Fruit fly (Drosophila melanogaster) whole organism, embryonic: ENCODE results near the gene CG10341.

Experiments used
- Bdp1 ChIP-seq: fragments of 200-800 bp; sonication (Bioruptor generic); optimal IDR thresholded peaks from 3 replicates; lab custom pipeline; 2016; ENCODE audit warnings: missing biosample characterization, missing genetic modification characterization
- BtbVII ChIP-seq: fragments of 200-800 bp; sonication (Bioruptor generic); optimal IDR thresholded peaks from 3 replicates; lab custom pipeline; 2017; ENCODE audit warnings: missing biosample characterization, mild to moderate bottlenecking, missing genetic modification characterization
- CG10565 ChIP-seq: fragments of 200-800 bp; sonication (Bioruptor generic); optimal IDR thresholded peaks from 3 replicates; lab custom pipeline; 2016; ENCODE audit warnings: missing biosample characterization, mild to moderate bottlenecking, missing genetic modification characterization
- CG11695 ChIP-seq: fragments of 200-800 bp; sonication (Bioruptor generic); IDR thresholded peaks from 3 replicates; pipeline ENCODE4 v1.3.6; 2022; ENCODE audit warnings: missing biosample characterization, missing genetic modification characterization
- CG16813 ChIP-seq: fragments of 200-800 bp; sonication (Bioruptor generic); IDR thresholded peaks from 3 replicates; pipeline ENCODE4 v1.3.6; 2022; ENCODE audit warnings: missing biosample characterization, missing genetic modification characterization; ENCODE audit not compliant: partially characterized antibody
- CG17359 ChIP-seq: fragments of 200-800 bp; sonication (Bioruptor generic); optimal IDR thresholded peaks from 3 replicates; lab custom pipeline; 2018; ENCODE audit warnings: missing biosample characterization, mild to moderate bottlenecking, missing genetic modification characterization, moderate library complexity
- CG17912 ChIP-seq: fragments of 200-800 bp; sonication (Bioruptor generic); optimal IDR thresholded peaks from 2 replicates; lab custom pipeline; 2018; ENCODE audit warnings: missing biosample characterization, mild to moderate bottlenecking, missing genetic modification characterization
- CG1792 ChIP-seq: fragments of 200-800 bp; sonication (Bioruptor generic); optimal IDR thresholded peaks from 2 replicates; lab custom pipeline; 2016; ENCODE audit warnings: missing biosample characterization, missing genetic modification characterization
- CG2116 ChIP-seq: fragments of 200-800 bp; sonication (Bioruptor generic); optimal IDR thresholded peaks from 3 replicates; lab custom pipeline; 2018; ENCODE audit warnings: missing biosample characterization, mild to moderate bottlenecking, missing genetic modification characterization
- CG2678 ChIP-seq: fragments of 200-800 bp; sonication (Bioruptor generic); optimal IDR thresholded peaks from 3 replicates; lab custom pipeline; 2019; ENCODE audit warnings: missing biosample characterization, mild to moderate bottlenecking, missing genetic modification characterization, moderate library complexity
- CG34224 ChIP-seq: fragments of 200-800 bp; sonication (Bioruptor generic); IDR thresholded peaks from 3 replicates; pipeline ENCODE4 v1.3.6; 2022; ENCODE audit warnings: missing biosample characterization, missing genetic modification characterization; ENCODE audit not compliant: partially characterized antibody
- CG4404 ChIP-seq: fragments of 200-800 bp; sonication (Bioruptor generic); IDR thresholded peaks from 2 replicates; pipeline ENCODE4 v1.3.6; 2022; ENCODE audit warnings: missing biosample characterization, missing genetic modification characterization
- CG4707 ChIP-seq: fragments of 200-800 bp; sonication (Bioruptor generic); optimal IDR thresholded peaks from 2 replicates; lab custom pipeline; 2018; ENCODE audit warnings: missing biosample characterization, mild to moderate bottlenecking, missing genetic modification characterization, moderate library complexity
- CG6791 ChIP-seq: fragments of 200-800 bp; sonication (Bioruptor generic); IDR thresholded peaks from 3 replicates; pipeline ENCODE4 v1.3.6; 2022; ENCODE audit warnings: missing biosample characterization, missing genetic modification characterization; ENCODE audit not compliant: partially characterized antibody
- CG6854 ChIP-seq: fragments of 200-800 bp; sonication (Bioruptor generic); optimal IDR thresholded peaks from 3 replicates; lab custom pipeline; 2017; ENCODE audit warnings: missing biosample characterization, mild to moderate bottlenecking, missing genetic modification characterization
- CG7556 ChIP-seq: fragments of 200-800 bp; sonication (Bioruptor generic); optimal IDR thresholded peaks from 2 replicates; lab custom pipeline; 2017; ENCODE audit warnings: missing biosample characterization, mild to moderate bottlenecking, missing genetic modification characterization
- CG8478 ChIP-seq: fragments of >200 bp; optimal IDR thresholded peaks from 2 replicates; lab custom pipeline; 2018
- CG9876 ChIP-seq: fragments of 200-800 bp; sonication (Bioruptor generic); optimal IDR thresholded peaks from 2 replicates; lab custom pipeline; 2016; ENCODE audit warnings: missing biosample characterization, missing genetic modification characterization
- CkIIα-i1 ChIP-seq: fragments of 200-800 bp; sonication (Bioruptor generic); IDR thresholded peaks from 2 replicates; pipeline ENCODE4 v1.3.6; 2022; ENCODE audit warnings: missing biosample characterization, missing genetic modification characterization
- D ChIP-seq, 2 experiments: fragments of 200-800 bp in 1 of 2; fragments of >200 bp in 1 of 2; sonication (Bioruptor generic) in 1 of 2; optimal IDR thresholded peaks; 2 replicates in 1 of 2; 3 replicates in 1 of 2; lab custom pipeline; 2017; ENCODE audit warnings: mild to moderate bottlenecking in 1 of 2, missing biosample characterization in 1 of 2, missing genetic modification characterization in 1 of 2, missing genetic modification reagents in 1 of 2
- Dp ChIP-seq: fragments of 200-800 bp; sonication (Bioruptor generic); optimal IDR thresholded peaks from 2 replicates; lab custom pipeline; 2018; ENCODE audit warnings: missing biosample characterization, mild to moderate bottlenecking, missing genetic modification characterization, moderate library complexity
- Elba2 ChIP-seq: fragments of 200-800 bp; sonication (Bioruptor generic); optimal IDR thresholded peaks from 3 replicates; lab custom pipeline; 2016; ENCODE audit warnings: missing biosample characterization, missing genetic modification characterization
- HmgD ChIP-seq: fragments of 200-800 bp; sonication (Bioruptor generic); optimal IDR thresholded peaks from 3 replicates; lab custom pipeline; 2016; ENCODE audit warnings: missing biosample characterization, missing genetic modification characterization
- Meics ChIP-seq: fragments of 200-800 bp; sonication (Bioruptor generic); optimal IDR thresholded peaks from 2 replicates; lab custom pipeline; 2017; ENCODE audit warnings: missing biosample characterization, mild to moderate bottlenecking, missing genetic modification characterization
- Neu2 ChIP-seq: fragments of 200-800 bp; sonication (Bioruptor generic); optimal IDR thresholded peaks from 3 replicates; lab custom pipeline; 2016; ENCODE audit warnings: missing biosample characterization, missing genetic modification characterization, borderline replicate concordance
- Nf-YB ChIP-seq: fragments of 200-800 bp; sonication (Bioruptor generic); optimal IDR thresholded peaks from 3 replicates; lab custom pipeline; 2019; ENCODE audit warnings: missing biosample characterization, mild to moderate bottlenecking, missing genetic modification characterization, moderate library complexity
- Pdp1 ChIP-seq, 2 experiments: fragments of 200-800 bp; sonication (Bioruptor generic); optimal IDR thresholded peaks; 3 replicates each; lab custom pipeline; 2016; ENCODE audit warnings: missing biosample characterization in 2 of 2, missing genetic modification characterization in 2 of 2, mild to moderate bottlenecking in 1 of 2, moderate library complexity in 1 of 2
- Sin3A ChIP-seq: fragments of >200 bp; optimal IDR thresholded peaks from 2 replicates; lab custom pipeline; 2018
- Usf ChIP-seq: fragments of 200-800 bp; sonication (Bioruptor generic); optimal IDR thresholded peaks from 2 replicates; lab custom pipeline; 2017; ENCODE audit warnings: missing genotype, missing biosample characterization, missing genetic modification characterization
- al ChIP-seq: fragments of 200-800 bp; sonication (Bioruptor generic); IDR thresholded peaks from 2 replicates; pipeline ENCODE4 v1.3.6; 2022; ENCODE audit warnings: missing biosample characterization, missing genetic modification characterization
- bcd ChIP-seq: fragments of 200-800 bp; sonication (Bioruptor generic); optimal IDR thresholded peaks from 2 replicates; lab custom pipeline; 2017; ENCODE audit warnings: missing biosample characterization, mild to moderate bottlenecking, missing genetic modification characterization
- bigmax ChIP-seq: fragments of 200-800 bp; sonication (Bioruptor generic); optimal IDR thresholded peaks from 2 replicates; lab custom pipeline; 2018; ENCODE audit warnings: missing biosample characterization, mild to moderate bottlenecking, missing genetic modification characterization
- crc ChIP-seq: fragments of 200-800 bp; sonication (Bioruptor generic); optimal IDR thresholded peaks from 2 replicates; lab custom pipeline; 2016; ENCODE audit warnings: missing biosample characterization, missing genetic modification characterization
- da ChIP-seq: fragments of 200-800 bp; sonication (Bioruptor generic); optimal IDR thresholded peaks from 2 replicates; lab custom pipeline; 2016; ENCODE audit warnings: missing biosample characterization, missing genetic modification characterization
- esg ChIP-seq: fragments of 200-800 bp; sonication (Bioruptor generic); conservative IDR thresholded peaks from 2 replicates; pipeline ENCODE4 v1.3.6; 2022; ENCODE audit warnings: missing biosample characterization, missing genetic modification characterization
- fd3F ChIP-seq: fragments of 200-800 bp; sonication (Bioruptor generic); optimal IDR thresholded peaks from 2 replicates; lab custom pipeline; 2018; ENCODE audit warnings: missing biosample characterization, mild to moderate bottlenecking, missing genetic modification characterization, moderate library complexity
- hkb ChIP-seq, 2 experiments: fragments of 200-800 bp in 1 of 2; fragments of >200 bp in 1 of 2; sonication (Bioruptor generic) in 1 of 2; IDR thresholded peaks in 1 of 2; optimal IDR thresholded peaks in 1 of 2; 2 replicates each; pipeline versions ENCODE4 v1.3.6 to Lab custom; 2017 to 2022; ENCODE audit warnings: missing biosample characterization in 1 of 2, missing genetic modification characterization in 1 of 2
- inv ChIP-seq: fragments of 200-800 bp; sonication (Bioruptor generic); IDR thresholded peaks from 2 replicates; pipeline ENCODE4 v1.3.6; 2022; ENCODE audit warnings: missing biosample characterization, missing genetic modification characterization; ENCODE audit not compliant: partially characterized antibody
- jigr1 ChIP-seq: fragments of 200-800 bp; sonication (Bioruptor generic); IDR thresholded peaks from 3 replicates; pipeline ENCODE4 v1.3.6; 2022; ENCODE audit warnings: missing biosample characterization, missing genetic modification characterization
- kni ChIP-seq: fragments of 200-800 bp; sonication (Bioruptor generic); optimal IDR thresholded peaks from 3 replicates; lab custom pipeline; 2017; ENCODE audit warnings: mild to moderate bottlenecking, missing biosample characterization, missing genetic modification reagents, missing genetic modification characterization
- mam ChIP-seq: fragments of 200-800 bp; sonication (Bioruptor generic); optimal IDR thresholded peaks from 3 replicates; lab custom pipeline; 2016; ENCODE audit warnings: missing biosample characterization, missing genetic modification characterization
- nerfin-2 ChIP-seq: fragments of 200-800 bp; sonication (Bioruptor generic); IDR thresholded peaks from 2 replicates; pipeline ENCODE4 v1.3.6; 2022; ENCODE audit warnings: missing biosample characterization, missing genetic modification characterization; ENCODE audit not compliant: partially characterized antibody
- pzg ChIP-seq: fragments of 200-800 bp; sonication (Bioruptor generic); optimal IDR thresholded peaks from 3 replicates; lab custom pipeline; 2018; ENCODE audit warnings: missing biosample characterization, mild to moderate bottlenecking, missing genetic modification characterization, moderate library complexity
- schlank ChIP-seq: fragments of 200-800 bp; sonication (Bioruptor generic); optimal IDR thresholded peaks from 2 replicates; lab custom pipeline; 2018; ENCODE audit warnings: missing biosample characterization, mild to moderate bottlenecking, missing genetic modification characterization
- sim ChIP-seq: fragments of 200-800 bp; sonication (Bioruptor generic); IDR thresholded peaks from 2 replicates; pipeline ENCODE4 v1.3.6; 2022; ENCODE audit warnings: missing biosample characterization, missing genetic modification characterization
- sug ChIP-seq: fragments of 200-800 bp; optimal IDR thresholded peaks from 2 replicates; lab custom pipeline; 2019; ENCODE audit warnings: missing biosample characterization, mild to moderate bottlenecking, missing genetic modification characterization, moderate library complexity
- tio ChIP-seq: fragments of 200-800 bp; sonication (Bioruptor generic); optimal IDR thresholded peaks from 2 replicates; lab custom pipeline; 2017; ENCODE audit warnings: missing biosample characterization, missing genetic modification characterization, inconsistent platforms
- trem ChIP-seq: fragments of 200-800 bp; optimal IDR thresholded peaks from 3 replicates; lab custom pipeline; 2019; ENCODE audit warnings: missing biosample characterization, mild to moderate bottlenecking, missing genetic modification characterization, moderate library complexity
- tup ChIP-seq: fragments of 200-800 bp; sonication (Bioruptor generic); optimal IDR thresholded peaks from 2 replicates; lab custom pipeline; 2016; ENCODE audit warnings: missing biosample characterization, mild to moderate bottlenecking, missing genetic modification characterization, moderate library complexity

The CG10341 gene

dm6 chr2L:18732760-18733530, 34.4 kb downstream of the CG10341 start (continued):
- no peak for TF ChIP-seq CG4404
- TF ChIP-seq D (optimal IDR thresholded peaks at IDR 0.05; lab: Kevin White, UChicago): no peak
- no peak for TF ChIP-seq D (GFP tag; optimal IDR thresholded peaks at IDR 0.05; lab: Kevin White, UChicago)
- peak; percentile 98 for TF ChIP-seq kni (GFP tag; lab: Kevin White, UChicago)
- no peak for TF ChIP-seq crc
- TF ChIP-seq CG17912 (GFP tag; lab: Kevin White, UChicago): no peak
- TF ChIP-seq da (GFP tag; lab: Kevin White, UChicago): no peak
- 0 out of 3 replicates have a peak, but pooled peaks have one; percentile 18 for TF ChIP-seq CG6791 (GFP tag; lab: Robert Waterston, UW)
- no peak for TF ChIP-seq tio
- no peak for TF ChIP-seq bcd (GFP tag; lab: Kevin White, UChicago)
- TF ChIP-seq jigr1 (GFP tag; lab: Robert Waterston, UW): no peak
- TF ChIP-seq CG2116: no peak
- no peak for TF ChIP-seq BtbVII (GFP tag; lab: Kevin White, UChicago)
- peak; percentile 47 for TF ChIP-seq sug (tag; lab: Kevin White, UChicago)
- TF ChIP-seq Usf: no peak
- no peak for TF ChIP-seq nerfin-2 (GFP tag; lab: Robert Waterston, UW)
- no peak for TF ChIP-seq CG6854
- TF ChIP-seq CG16813 (GFP tag; lab: Robert Waterston, UW): no peak
- no peak for TF ChIP-seq CG1792 (GFP tag; lab: Kevin White, UChicago)
- no peak for TF ChIP-seq sim
- peak; percentile 68 for TF ChIP-seq Nf-YB
- no peak for TF ChIP-seq pzg
- TF ChIP-seq CG8478 (lab: Kevin White, UChicago): no peak
- TF ChIP-seq mam (GFP tag; lab: Kevin White, UChicago): no peak
- TF ChIP-seq fd3F (GFP tag; lab: Kevin White, UChicago): no peak
- no peak for TF ChIP-seq inv (GFP tag; lab: Robert Waterston, UW)
- TF ChIP-seq Dp (GFP tag; lab: Kevin White, UChicago): no peak
- TF ChIP-seq CG4707 (GFP tag; lab: Kevin White, UChicago): no peak
- TF ChIP-seq schlank (tag; lab: Kevin White, UChicago): no peak
- TF ChIP-seq trem (tag; lab: Kevin White, UChicago): no peak
- TF ChIP-seq HmgD (GFP tag; lab: Kevin White, UChicago): no peak
- TF ChIP-seq Sin3A (lab: Kevin White, UChicago): no peak
- no peak for TF ChIP-seq CG7556 (GFP tag; lab: Kevin White, UChicago)
- TF ChIP-seq CG2678 (tag; lab: Kevin White, UChicago): no peak
- no peak for TF ChIP-seq Neu2
- no peak for TF ChIP-seq CG10565 (GFP tag; lab: Kevin White, UChicago)
- TF ChIP-seq CkIIα-i1: no peak
- no peak for TF ChIP-seq CG11695
- TF ChIP-seq CG17359 (tag; lab: Kevin White, UChicago): no peak
- TF ChIP-seq hkb (optimal IDR thresholded peaks at IDR 0.05; lab: Kevin White, UChicago): no peak
- TF ChIP-seq hkb (GFP tag; IDR thresholded peaks at IDR 0.05; lab: Robert Waterston, UW): no peak
- TF ChIP-seq Meics (GFP tag; lab: Kevin White, UChicago): no peak
- TF ChIP-seq CG34224 (GFP tag; lab: Robert Waterston, UW): no peak
- no peak for TF ChIP-seq Bdp1 (GFP tag; lab: Kevin White, UChicago)
- no peak for TF ChIP-seq Elba2 (GFP tag; lab: Kevin White, UChicago)
- no peak for TF ChIP-seq CG9876 (GFP tag; lab: Kevin White, UChicago)
- TF ChIP-seq Pdp1 (GFP tag; optimal IDR thresholded peaks at IDR 0.05; lab: Kevin White, UChicago): no peak
- no peak for TF ChIP-seq tup (GFP tag; lab: Kevin White, UChicago)
- no peak for TF ChIP-seq al (GFP tag; lab: Robert Waterston, UW)
- TF ChIP-seq bigmax (GFP tag; lab: Kevin White, UChicago): no peak
- no peak for TF ChIP-seq esg (GFP tag; lab: Robert Waterston, UW)
